Fruit fly (Drosophila melanogaster) whole organism, prepupa: ENCODE data around the gene PIP82.

ENCODE experiments used
- CG10669 ChIP-seq: fragments of 200-800 bp; sonication (Bioruptor generic); optimal IDR thresholded peaks from 3 replicates; lab custom pipeline; 2018; ENCODE audit warnings: missing biosample characterization, mild to moderate bottlenecking, missing genetic modification characterization, moderate library complexity
- CG11294 ChIP-seq: fragments of 200-800 bp; sonication (Bioruptor generic); IDR thresholded peaks from 2 replicates; pipeline ENCODE4 v1.3.6; 2022; ENCODE audit warnings: missing biosample characterization, missing genetic modification characterization
- CG11762 ChIP-seq: fragments of 200-800 bp; sonication (Bioruptor generic); optimal IDR thresholded peaks from 3 replicates; lab custom pipeline; 2016; ENCODE audit warnings: missing biosample characterization, missing genetic modification characterization; ENCODE audit not compliant: insufficient read depth
- CG15336 ChIP-seq: fragments of 200-800 bp; sonication (Bioruptor generic); IDR thresholded peaks from 2 replicates; pipeline ENCODE4 v1.3.6; 2022; ENCODE audit warnings: missing biosample characterization, missing genetic modification characterization
- CG1621 ChIP-seq: fragments of 200-800 bp; sonication (Bioruptor generic); optimal IDR thresholded peaks from 3 replicates; lab custom pipeline; 2018; ENCODE audit warnings: missing biosample characterization, mild to moderate bottlenecking, missing genetic modification characterization
- CG16779 ChIP-seq: fragments of 200-800 bp; sonication (Bioruptor generic); optimal IDR thresholded peaks from 3 replicates; lab custom pipeline; 2017; ENCODE audit warnings: missing biosample characterization, mild to moderate bottlenecking, missing genetic modification characterization
- CG32006 ChIP-seq: fragments of 200-800 bp; sonication (Bioruptor generic); optimal IDR thresholded peaks from 3 replicates; lab custom pipeline; 2017; ENCODE audit warnings: missing biosample characterization, mild to moderate bottlenecking, missing genetic modification characterization
- CG34406 ChIP-seq: fragments of 200-800 bp; sonication (Bioruptor generic); optimal IDR thresholded peaks from 3 replicates; lab custom pipeline; 2016; ENCODE audit warnings: missing biosample characterization, missing genetic modification characterization
- CG3919 ChIP-seq: fragments of 200-800 bp; sonication (Bioruptor generic); optimal IDR thresholded peaks from 3 replicates; lab custom pipeline; 2016; ENCODE audit warnings: missing biosample characterization, missing genetic modification characterization
- CG6276 ChIP-seq: fragments of 200-800 bp; sonication (Bioruptor generic); optimal IDR thresholded peaks from 2 replicates; lab custom pipeline; 2017; ENCODE audit warnings: missing biosample characterization, mild to moderate bottlenecking, missing genetic modification characterization
- CG6808 ChIP-seq: fragments of 200-800 bp; sonication (Bioruptor generic); optimal IDR thresholded peaks from 3 replicates; lab custom pipeline; 2017; ENCODE audit warnings: missing biosample characterization, missing genetic modification characterization, mild to moderate bottlenecking, moderate library complexity, missing genetic modification reagents
- CG8119 ChIP-seq: fragments of 200-800 bp; sonication (Bioruptor generic); IDR thresholded peaks from 3 replicates; pipeline ENCODE4 v1.3.6; 2022; ENCODE audit warnings: missing biosample characterization, missing genetic modification characterization
- CG8632 ChIP-seq: fragments of 200-800 bp; sonication (Bioruptor generic); optimal IDR thresholded peaks from 3 replicates; lab custom pipeline; 2016; ENCODE audit warnings: missing biosample characterization, missing genetic modification characterization
- Eip75B ChIP-seq: fragments of 200-800 bp; sonication (Bioruptor generic); optimal IDR thresholded peaks from 3 replicates; lab custom pipeline; 2016; ENCODE audit warnings: missing biosample characterization, missing genetic modification characterization
- Ets21C ChIP-seq: fragments of 200-800 bp; sonication (Bioruptor generic); optimal IDR thresholded peaks from 3 replicates; lab custom pipeline; 2016; ENCODE audit warnings: missing biosample characterization, missing genetic modification characterization
- Gug ChIP-seq: fragments of 200-800 bp; sonication (Bioruptor generic); IDR thresholded peaks from 2 replicates; pipeline ENCODE4 v1.3.6; 2022; ENCODE audit warnings: missing biosample characterization, missing genetic modification characterization
- Hr38 ChIP-seq: sonication (Bioruptor generic); optimal IDR thresholded peaks from 2 replicates; lab custom pipeline; 2016; ENCODE audit warnings: missing biosample characterization, missing genetic modification characterization
- Hr39 ChIP-seq: fragments of 200-800 bp; sonication (Bioruptor generic); optimal IDR thresholded peaks from 2 replicates; lab custom pipeline; 2016; ENCODE audit warnings: missing biosample characterization, missing genetic modification characterization
- Hr4 ChIP-seq: fragments of 200-800 bp; sonication (Bioruptor generic); optimal IDR thresholded peaks from 3 replicates; lab custom pipeline; 2016; ENCODE audit warnings: missing biosample characterization, missing genetic modification characterization
- Lpt ChIP-seq: fragments of 200-800 bp; sonication (Bioruptor generic); optimal IDR thresholded peaks from 3 replicates; lab custom pipeline; 2016; ENCODE audit warnings: missing biosample characterization, missing genetic modification characterization
- Met ChIP-seq: fragments of 200-800 bp; sonication (Bioruptor generic); optimal IDR thresholded peaks from 3 replicates; lab custom pipeline; 2016; ENCODE audit warnings: missing biosample characterization, missing genetic modification characterization
- OdsH ChIP-seq: fragments of 200-800 bp; sonication (Bioruptor generic); optimal IDR thresholded peaks from 3 replicates; lab custom pipeline; 2016; ENCODE audit warnings: missing biosample characterization, missing genetic modification characterization
- Smox ChIP-seq: fragments of 200-800 bp; sonication (Bioruptor generic); optimal IDR thresholded peaks from 3 replicates; lab custom pipeline; 2016; ENCODE audit warnings: missing biosample characterization, missing genetic modification characterization
- Sox102F ChIP-seq: fragments of 200-800 bp; sonication (Bioruptor generic); optimal IDR thresholded peaks from 2 replicates; lab custom pipeline; 2016; ENCODE audit warnings: missing biosample characterization, mild to moderate bottlenecking, missing genetic modification characterization
- Sox14 ChIP-seq: fragments of 200-800 bp; sonication (Bioruptor generic); optimal IDR thresholded peaks from 3 replicates; lab custom pipeline; 2016; ENCODE audit warnings: missing biosample characterization, missing genetic modification characterization
- achi ChIP-seq: fragments of 200-800 bp; sonication (Bioruptor generic); optimal IDR thresholded peaks from 3 replicates; lab custom pipeline; 2016; ENCODE audit warnings: missing biosample characterization, missing genetic modification characterization
- dac ChIP-seq: fragments of 200-800 bp; sonication (Bioruptor generic); optimal IDR thresholded peaks from 2 replicates; lab custom pipeline; 2017; ENCODE audit warnings: missing biosample characterization, mild to moderate bottlenecking, missing genetic modification characterization
- dsx ChIP-seq: fragments of 200-800 bp; optimal IDR thresholded peaks from 3 replicates; lab custom pipeline; 2019; ENCODE audit warnings: missing biosample characterization, mild to moderate bottlenecking, missing genetic modification characterization, moderate library complexity; ENCODE audit not compliant: poor library complexity, severe bottlenecking
- eg ChIP-seq: fragments of 200-800 bp; sonication (Bioruptor generic); IDR thresholded peaks from 3 replicates; pipeline ENCODE4 v1.3.6; 2022; ENCODE audit warnings: missing biosample characterization, missing genetic modification characterization
- esn ChIP-seq: fragments of 200-800 bp; sonication (Bioruptor generic); optimal IDR thresholded peaks from 2 replicates; lab custom pipeline; 2016; ENCODE audit warnings: missing biosample characterization, mild to moderate bottlenecking, missing genetic modification characterization, moderate library complexity
- fd85E ChIP-seq: fragments of 200-800 bp; sonication (Bioruptor generic); optimal IDR thresholded peaks from 3 replicates; lab custom pipeline; 2016; ENCODE audit warnings: missing biosample characterization, missing genetic modification characterization
- fkh ChIP-seq: fragments of 200-800 bp; sonication (Bioruptor generic); optimal IDR thresholded peaks from 3 replicates; lab custom pipeline; 2017; ENCODE audit warnings: missing biosample characterization, mild to moderate bottlenecking, missing genetic modification characterization, moderate library complexity
- lz ChIP-seq: fragments of 200-800 bp; sonication (Bioruptor generic); optimal IDR thresholded peaks from 3 replicates; lab custom pipeline; 2016; ENCODE audit warnings: missing biosample characterization, missing genetic modification characterization
- net ChIP-seq: fragments of 200-800 bp; sonication (Bioruptor generic); optimal IDR thresholded peaks from 3 replicates; lab custom pipeline; 2016; ENCODE audit warnings: missing biosample characterization, missing genetic modification characterization
- salr ChIP-seq, 2 experiments: fragments of 200-800 bp; sonication (Bioruptor generic); optimal IDR thresholded peaks; 3 replicates each; lab custom pipeline; 2016 to 2018; ENCODE audit warnings: missing biosample characterization in 2 of 2, missing genetic modification characterization in 2 of 2, mild to moderate bottlenecking in 1 of 2
- spab ChIP-seq: fragments of 200-800 bp; sonication (Bioruptor generic); optimal IDR thresholded peaks from 2 replicates; lab custom pipeline; 2017; ENCODE audit warnings: missing biosample characterization, mild to moderate bottlenecking, missing genetic modification characterization, missing genetic modification reagents
- ss ChIP-seq, 2 experiments: fragments of 200-800 bp; sonication (Bioruptor generic); optimal IDR thresholded peaks; 2 replicates in 1 of 2; 3 replicates in 1 of 2; lab custom pipeline; 2017 to 2018; ENCODE audit warnings: mild to moderate bottlenecking in 2 of 2, missing biosample characterization in 2 of 2, missing genetic modification characterization in 2 of 2, moderate library complexity in 1 of 2
- svp ChIP-seq: fragments of 200-800 bp; sonication (Bioruptor generic); peaks from one replicate; lab custom pipeline; 2016; ENCODE audit warnings: missing biosample characterization, missing genetic modification characterization

The PIP82 gene

dm6 chrX:8538182-8538581, 8.7 kb upstream of the PIP82 start (continued):
- TF ChIP-seq fd85E (no peak), Sox102F (GFP tag; lab: Kevin White, UChicago) (no peak), CG10669 (GFP tag; lab: Kevin White, UChicago) (peak; percentile 36), CG16779 (no peak), net (GFP tag; lab: Kevin White, UChicago) (no peak), CG6276 (GFP tag; lab: Kevin White, UChicago) (no peak), achi (GFP tag; lab: Kevin White, UChicago) (no peak), CG1621 (tag; lab: Kevin White, UChicago) (no peak), CG8632 (no peak)
- TF ChIP-seq, all 60 proteins: peak for 19

dm6 chrX:8536649-8537048, 7.2 kb upstream of the PIP82 start:
- no peak for TF ChIP-seq ss (GFP tag; optimal IDR thresholded peaks at IDR 0.05; lab: Kevin White, UChicago)
- peak; percentile 53 for TF ChIP-seq svp
- no peak for TF ChIP-seq Gug
- TF ChIP-seq Met (GFP tag; lab: Kevin White, UChicago) = peak; percentile 0
- TF ChIP-seq dsx (GFP tag; lab: Kevin White, UChicago) = no peak
- no peak for TF ChIP-seq Sox14 (GFP tag; lab: Kevin White, UChicago)
- no peak for TF ChIP-seq CG10669 (GFP tag; lab: Kevin White, UChicago)
- TF ChIP-seq CG3919 (GFP tag; lab: Kevin White, UChicago) = no peak
- no peak for TF ChIP-seq CG6276 (GFP tag; lab: Kevin White, UChicago)
- no peak for TF ChIP-seq CG11762 (GFP tag; lab: Kevin White, UChicago)
- no peak for TF ChIP-seq Smox (GFP tag; lab: Kevin White, UChicago)
- no peak for TF ChIP-seq lz
- no peak for TF ChIP-seq net (GFP tag; lab: Kevin White, UChicago)
- TF ChIP-seq CG34406 (GFP tag; lab: Kevin White, UChicago) = no peak
- no peak for TF ChIP-seq salr (GFP tag; optimal IDR thresholded peaks at IDR 0.05; lab: Kevin White, UChicago)
- no peak for TF ChIP-seq CG6808
- no peak for TF ChIP-seq CG32006 (GFP tag; lab: Kevin White, UChicago)
- no peak for TF ChIP-seq OdsH (GFP tag; lab: Kevin White, UChicago)
- TF ChIP-seq Hr4 = no peak
- TF ChIP-seq CG8119 (GFP tag; lab: Robert Waterston, UW) = no peak
- no peak for TF ChIP-seq Hr38 (GFP tag; lab: Kevin White, UChicago)
- no peak for TF ChIP-seq CG1621 (tag; lab: Kevin White, UChicago)
- TF ChIP-seq Hr39 = peak; percentile 6
- TF ChIP-seq CG11294 (GFP tag; lab: Robert Waterston, UW) = no peak
- TF ChIP-seq Ets21C = no peak

dm6 chrX:8534734-8535133, 5.2 kb upstream of the PIP82 start:
- TF ChIP-seq dac (GFP tag; lab: Kevin White, UChicago) = no peak
- peak; percentile 27 for TF ChIP-seq Hr4
- no peak for TF ChIP-seq salr (GFP tag; optimal IDR thresholded peaks at IDR 0.05; lab: Kevin White, UChicago)
- TF ChIP-seq CG15336 (GFP tag; lab: Robert Waterston, UW) = peak; percentile 67
- TF ChIP-seq CG11294 (GFP tag; lab: Robert Waterston, UW) = peak; percentile 27; the same call in 1 of the 2 replicates
- peak; percentile 72 for TF ChIP-seq eg (GFP tag; lab: Robert Waterston, UW)
- TF ChIP-seq CG32006 (GFP tag; lab: Kevin White, UChicago) = peak; percentile 19
- TF ChIP-seq CG6276 (GFP tag; lab: Kevin White, UChicago) = peak; percentile 35
- TF ChIP-seq esn (GFP tag; lab: Kevin White, UChicago) = no peak
- TF ChIP-seq CG8119 (GFP tag; lab: Robert Waterston, UW) = peak; percentile 54; the same call in 2 of the 3 replicates

dm6 chrX:8534321-8534661, 4.8 kb upstream of the PIP82 start:
- TF ChIP-seq CG34406 (GFP tag; lab: Kevin White, UChicago) (no peak), spab (GFP tag; lab: Kevin White, UChicago) (no peak), CG11762 (GFP tag; lab: Kevin White, UChicago) (no peak), Gug (no peak), Sox102F (GFP tag; lab: Kevin White, UChicago) (no peak), net (GFP tag; lab: Kevin White, UChicago) (no peak), ss (GFP tag; optimal IDR thresholded peaks at IDR 0.05; lab: Kevin White, UChicago) (no peak), Lpt (GFP tag; lab: Kevin White, UChicago) (no peak), fkh (GFP tag; lab: Kevin White, UChicago) (no peak), Eip75B (GFP tag; lab: Kevin White, UChicago) (no peak), eg (GFP tag; lab: Robert Waterston, UW) (no peak), dsx (GFP tag; lab: Kevin White, UChicago) (no peak)
